Fruit fly (Drosophila melanogaster): ENCODE measurements around the gene Cyp304a1.

DNA sequence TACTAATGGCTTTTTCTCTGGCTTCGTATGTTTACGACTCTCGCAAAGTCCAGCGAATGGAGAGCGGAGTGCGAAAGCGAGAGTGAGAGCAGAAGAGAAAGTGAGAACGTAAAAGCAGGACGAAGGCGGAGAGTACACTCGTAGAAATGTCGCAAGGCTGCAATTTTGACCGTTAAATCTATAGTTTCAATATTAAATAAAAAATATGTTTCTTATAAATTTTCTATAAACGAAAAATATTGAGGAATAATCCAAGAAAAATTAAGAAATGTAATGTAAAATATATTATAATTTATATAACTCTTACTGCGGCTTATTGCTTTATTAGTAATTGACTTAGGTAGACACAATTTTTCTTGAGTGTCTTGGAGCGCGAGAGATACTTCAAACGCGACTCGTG is 10.9 kb downstream of the Cyp304a1 start:
- TF ChIP-seq h (optimal IDR thresholded peaks at IDR 0.05) (no peak), psq (optimal IDR thresholded peaks at IDR 0.05) (no peak), Myc (optimal IDR thresholded peaks at IDR 0.05) (no peak), Sin3A (optimal IDR thresholded peaks at IDR 0.05) (no peak), insv (optimal IDR thresholded peaks at IDR 0.05) (no peak)
